Worm (Caenorhabditis elegans): Measurements from ENCODE around the gene C42D4.13.

The C42D4.13 gene

ce11 chrIV:7178942-7179341 is 9.0 kb downstream of the C42D4.13 start, which contains the start of gene C42D4.3:
Gene C42D4.3 (plus strand): TSS chrIV:7179239.
- no peak for TF ChIP-seq K11D2.4 (GFP tag; IDR thresholded peaks at IDR 0.05)
- no peak for TF ChIP-seq attf-6 (GFP tag; IDR thresholded peaks at IDR 0.05)
- no peak for TF ChIP-seq tbx-9 (tag; optimal IDR thresholded peaks at IDR 0.05; ENCODE audit: borderline replicate concordance)
- no peak for TF ChIP-seq B0261.1 (tag; optimal IDR thresholded peaks at IDR 0.05)
- TF ChIP-seq dox-1 (GFP tag; IDR thresholded peaks at IDR 0.05) = no peak
- no peak for TF ChIP-seq F52B5.7 (tag; optimal IDR thresholded peaks at IDR 0.05)
- TF ChIP-seq F37B4.10 (GFP tag; IDR thresholded peaks at IDR 0.05) = no peak

- no peak for TF ChIP-seq zfh-2 (GFP tag; conservative IDR thresholded peaks at IDR 0.05)
- no peak for TF ChIP-seq egrh-3 (GFP tag; IDR thresholded peaks at IDR 0.05)
- TF ChIP-seq aptf-2 (GFP tag; conservative IDR thresholded peaks at IDR 0.05) = no peak
- no peak for TF ChIP-seq F33H1.4 (GFP tag; IDR thresholded peaks at IDR 0.05)
- TF ChIP-seq ceh-79 (tag; optimal IDR thresholded peaks at IDR 0.05) = no peak
- TF ChIP-seq ztf-18 (tag; optimal IDR thresholded peaks at IDR 0.05) = no peak
- no peak for TF ChIP-seq madf-3 (GFP tag; IDR thresholded peaks at IDR 0.05)
- no peak for TF ChIP-seq rcor-1 (GFP tag; IDR thresholded peaks at IDR 0.05)
- no peak for TF ChIP-seq K12H6.12 (tag; optimal IDR thresholded peaks at IDR 0.05)
- no peak for TF ChIP-seq snpc-1.3 (tag; optimal IDR thresholded peaks at IDR 0.05; ENCODE audit: insufficient read depth)
- no peak for TF ChIP-seq F49E8.2 (tag; optimal IDR thresholded peaks at IDR 0.05; ENCODE audit: insufficient read depth)
- no peak for TF ChIP-seq F52B5.7 (tag; optimal IDR thresholded peaks at IDR 0.05)
- TF ChIP-seq F23B12.7 (tag; optimal IDR thresholded peaks at IDR 0.05; ENCODE audit: insufficient read depth) = no peak
- no peak for TF ChIP-seq sdz-38 (tag; optimal IDR thresholded peaks at IDR 0.05)
- no peak for TF ChIP-seq nhr-27 (tag; optimal IDR thresholded peaks at IDR 0.05)
- no peak for TF ChIP-seq somi-1 (GFP tag; optimal IDR thresholded peaks at IDR 0.05)
- TF ChIP-seq ZK185.1 (tag; optimal IDR thresholded peaks at IDR 0.05; ENCODE audit: poor library complexity, severe bottlenecking) = no peak
- no peak for TF ChIP-seq him-1 (tag; optimal IDR thresholded peaks at IDR 0.05)
- TF ChIP-seq mcd-1 (GFP tag; IDR thresholded peaks at IDR 0.05) = no peak
Measured at ce11 chrIV:7176887-7177286, 11.0 kb downstream of the C42D4.13 start, which contains the start of gene str-44. Gene str-44 (plus strand): TSS chrIV:7177187.

ce11 chrIV:7175346-7175745 is 12.6 kb downstream of the C42D4.13 start, which contains the start of gene C42D4.19:
Gene C42D4.19 (plus strand): TSS chrIV:7175646.
- TF ChIP-seq F39B2.1 (GFP tag; IDR thresholded peaks at IDR 0.05) = no peak
- no peak for TF ChIP-seq T07F8.4 (tag; optimal IDR thresholded peaks at IDR 0.05)
- no peak for TF ChIP-seq ama-1 (optimal IDR thresholded peaks at IDR 0.05)
- TF ChIP-seq ama-1 (GFP tag; optimal IDR thresholded peaks at IDR 0.05) = no peak
- TF ChIP-seq attf-3 (GFP tag; conservative IDR thresholded peaks at IDR 0.05) = no peak
- no peak for TF ChIP-seq lin-35 (GFP tag; optimal IDR thresholded peaks at IDR 0.05)
- no peak for TF ChIP-seq B0035.1 (tag; optimal IDR thresholded peaks at IDR 0.05)
- TF ChIP-seq repo-1 (tag; optimal IDR thresholded peaks at IDR 0.05) = no peak
- TF ChIP-seq ekl-4 (GFP tag; IDR thresholded peaks at IDR 0.05) = no peak
- TF ChIP-seq nhr-90 (tag; optimal IDR thresholded peaks at IDR 0.05) = no peak

ce11 chrIV:7173489-7173888 is 14.4 kb downstream of the C42D4.13 start, which contains the start of gene str-1:
Gene str-1 (plus strand): TSS chrIV:7173789.
- TF ChIP-seq nfya-1 (tag; optimal IDR thresholded peaks at IDR 0.05; ENCODE audit: borderline replicate concordance, insufficient read depth) = no peak
- no peak for TF ChIP-seq T07F8.4 (tag; optimal IDR thresholded peaks at IDR 0.05)
